Worm (Caenorhabditis elegans) whole organism, L4 larva: ENCODE data around the gene srx-101.

ENCODE experiments used
- ZK546.5 ChIP-seq, 2 experiments: sonication (generic microtip); optimal IDR thresholded peaks; 2 replicates each; lab custom pipeline; 2017; ENCODE audit warnings: missing biosample characterization in 2 of 2, missing genetic modification characterization in 2 of 2
- jun-1 ChIP-seq: fragments of 150-350 bp; optimal IDR thresholded peaks from 2 replicates; lab custom pipeline; 2014; ENCODE audit warnings: missing biosample characterization, missing genetic modification reagents, missing genetic modification characterization
- lin-39 ChIP-seq: fragments of 150-350 bp; optimal IDR thresholded peaks from 2 replicates; lab custom pipeline; 2014; ENCODE audit warnings: missing biosample characterization, missing genetic modification reagents, missing genetic modification characterization
- lir-3 ChIP-seq: sonication (generic microtip); optimal IDR thresholded peaks from 2 replicates; lab custom pipeline; 2016; ENCODE audit warnings: mild to moderate bottlenecking, missing genetic modification characterization, missing compliant biosample characterization
- nhr-25 ChIP-seq: sonication (generic microtip); optimal IDR thresholded peaks from 2 replicates; lab custom pipeline; 2017; ENCODE audit warnings: missing genetic modification characterization, mild to moderate bottlenecking, missing compliant biosample characterization, antibody characterized with exemption, moderate library complexity, borderline replicate concordance; ENCODE audit not compliant: insufficient read depth
- nhr-42 ChIP-seq: fragments of 200-800 bp; sonication (Bioruptor generic); IDR thresholded peaks from 2 replicates; pipeline ENCODE4 v1.3.6; 2022; ENCODE audit warnings: missing genetic modification characterization, missing compliant biosample characterization
- pha-4 ChIP-seq, 2 experiments: fragments of 150-350 bp in 1 of 2; fragments of 200-800 bp in 1 of 2; sonication (Bioruptor generic) in 1 of 2; IDR thresholded peaks in 1 of 2; optimal IDR thresholded peaks in 1 of 2; 2 replicates each; pipeline versions ENCODE4 v1.3.6 to Lab custom; 2014 to 2022; ENCODE audit warnings: missing genetic modification characterization in 2 of 2, missing genetic modification reagents in 2 of 2, missing biosample characterization in 1 of 2, missing compliant biosample characterization in 1 of 2
- pqm-1 ChIP-seq: sonication (generic microtip); optimal IDR thresholded peaks from 2 replicates; lab custom pipeline; 2017; ENCODE audit warnings: missing biosample characterization, missing genetic modification characterization

DNA sequence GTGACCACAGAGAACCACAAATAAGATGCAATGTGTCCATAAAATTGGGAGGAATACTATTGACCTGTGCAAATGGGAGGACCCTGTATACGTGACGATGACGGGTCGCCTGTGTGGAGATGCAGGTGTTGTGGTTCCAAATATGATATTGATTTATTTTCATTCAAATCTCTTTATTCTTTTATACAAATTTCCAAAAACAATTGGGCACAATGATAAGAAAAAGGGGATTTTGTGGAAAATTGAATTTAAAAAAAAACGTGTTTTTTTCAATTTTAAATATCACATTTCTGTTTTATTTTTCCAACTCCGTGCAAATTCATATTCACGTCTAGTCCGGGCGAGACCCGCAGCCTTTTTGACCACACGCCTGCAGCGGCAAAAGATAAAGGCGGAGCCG is 15.4 kb downstream of the srx-101 start, which contains the start of gene F19B10.2:
- no peak for TF ChIP-seq jun-1 (tag; lab: Kevin White, UChicago)
- TF ChIP-seq nhr-42, result no peak
- TF ChIP-seq pqm-1 (tag; lab: Kevin White, UChicago), result no peak
- TF ChIP-seq nhr-25, result no peak
- no peak for TF ChIP-seq pha-4 (GFP tag; IDR thresholded peaks at IDR 0.05; lab: Robert Waterston, UW)
- TF ChIP-seq pha-4 (tag; optimal IDR thresholded peaks at IDR 0.05; lab: Kevin White, UChicago), result no peak
- no peak for TF ChIP-seq lir-3 (tag; lab: Kevin White, UChicago)
- TF ChIP-seq lin-39 (tag; lab: Kevin White, UChicago), result no peak
- no peak for TF ChIP-seq ZK546.5 (tag; optimal IDR thresholded peaks at IDR 0.05; lab: Kevin White, UChicago)
